Fruit fly (Drosophila melanogaster): Measurements from ENCODE around the gene Syp.

Syp gene

DNA sequence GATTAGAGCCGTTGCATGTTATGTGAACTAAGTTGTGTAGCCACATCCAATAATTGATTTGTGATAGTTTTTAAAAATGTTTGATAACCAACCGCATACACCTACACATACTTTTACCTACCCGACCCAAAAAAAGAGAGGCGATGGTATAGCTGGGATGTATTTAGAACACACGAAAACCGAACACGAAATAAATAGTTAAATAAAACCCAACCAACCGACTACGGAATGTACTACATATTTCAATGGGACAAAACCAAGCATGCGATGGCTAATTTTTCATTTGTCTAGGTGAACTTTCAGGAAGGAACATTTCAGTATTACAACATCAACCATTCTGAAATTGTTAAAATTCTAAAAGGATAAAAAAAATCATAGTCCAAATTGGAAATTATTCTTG, at the start of gene Syp:
TSS of gene Syp (plus strand) at position 301 of the 400 bp plus-strand sequence.
- TF ChIP-seq insv (optimal IDR thresholded peaks at IDR 0.05) (no peak), Myc (optimal IDR thresholded peaks at IDR 0.05) (no peak), ttk (optimal IDR thresholded peaks at IDR 0.05) (no peak), h (optimal IDR thresholded peaks at IDR 0.05) (no peak), psq (optimal IDR thresholded peaks at IDR 0.05) (no peak), Sin3A (optimal IDR thresholded peaks at IDR 0.05) (no peak)

DNA sequence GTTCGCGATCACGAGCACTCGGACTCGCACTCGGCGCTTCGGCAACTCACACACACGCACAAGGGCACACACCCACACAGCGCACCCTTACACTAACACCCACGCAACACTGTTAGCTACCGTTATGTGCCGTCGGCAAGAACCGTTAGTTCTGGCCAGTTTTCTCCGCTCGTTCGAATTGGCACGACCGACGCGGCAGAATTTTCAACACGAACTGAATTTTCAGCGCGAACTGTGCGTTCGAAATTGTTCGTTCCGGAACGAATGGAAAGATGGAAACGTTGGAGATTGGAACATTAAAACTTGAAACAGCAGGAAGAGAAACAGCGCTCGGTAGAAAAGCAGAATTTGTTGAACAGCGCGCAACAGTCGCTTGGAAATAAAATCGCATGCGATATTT, 42.2 kb upstream of the Syp start, which contains the start of gene Oamb:
TSS of gene Oamb (minus strand) at position 218 of the 400 bp plus-strand sequence.
- TF ChIP-seq insv (optimal IDR thresholded peaks at IDR 0.05) (no peak), ttk (optimal IDR thresholded peaks at IDR 0.05) (no peak), psq (optimal IDR thresholded peaks at IDR 0.05) (no peak), Sin3A (optimal IDR thresholded peaks at IDR 0.05) (no peak), h (optimal IDR thresholded peaks at IDR 0.05) (no peak)

DNA sequence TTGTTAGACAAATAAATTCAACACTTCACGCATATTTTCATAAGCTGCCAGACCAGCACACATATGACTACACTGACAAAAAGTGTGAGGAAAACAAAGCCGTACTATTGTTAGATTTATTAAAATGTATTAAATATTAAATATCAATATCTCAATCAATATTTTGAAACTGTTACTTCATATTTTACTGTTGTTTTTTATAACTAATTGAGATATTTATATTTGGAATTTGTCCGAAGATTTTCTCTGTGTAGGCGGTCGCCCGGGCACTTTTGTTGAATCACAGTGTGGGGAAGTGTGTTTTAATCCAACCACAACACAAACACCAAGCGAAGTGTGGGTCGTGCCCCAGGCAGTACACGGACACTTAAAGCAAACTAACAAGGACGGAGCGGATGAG, 37.2 kb upstream of the Syp start:
- TF ChIP-seq Myc (optimal IDR thresholded peaks at IDR 0.05): no peak
- no peak for TF ChIP-seq h (optimal IDR thresholded peaks at IDR 0.05)
- TF ChIP-seq psq (optimal IDR thresholded peaks at IDR 0.05): no peak

DNA sequence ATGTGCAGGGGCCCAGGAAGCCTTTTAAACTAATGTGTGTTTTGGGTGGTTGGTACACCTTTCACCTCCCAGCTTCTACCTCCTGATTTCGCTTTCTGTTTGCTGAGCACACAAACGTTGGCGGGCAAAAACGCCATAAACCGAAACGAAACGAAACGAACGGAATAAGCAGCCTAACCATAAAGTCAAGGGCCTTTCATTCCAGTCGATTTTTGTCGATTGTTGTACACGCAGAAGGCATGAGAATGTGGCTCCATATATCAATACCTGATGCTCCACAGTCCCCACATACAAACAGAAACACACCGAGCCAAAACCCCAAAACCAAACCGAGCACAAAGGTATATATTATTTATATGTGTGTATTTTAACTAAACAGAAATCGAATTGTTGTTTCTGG, 33.0 kb upstream of the Syp start:
- TF ChIP-seq Myc (optimal IDR thresholded peaks at IDR 0.05) (no peak), Sin3A (optimal IDR thresholded peaks at IDR 0.05) (no peak), psq (optimal IDR thresholded peaks at IDR 0.05) (no peak), ttk (optimal IDR thresholded peaks at IDR 0.05) (no peak), h (optimal IDR thresholded peaks at IDR 0.05) (no peak), insv (optimal IDR thresholded peaks at IDR 0.05) (no peak)

DNA sequence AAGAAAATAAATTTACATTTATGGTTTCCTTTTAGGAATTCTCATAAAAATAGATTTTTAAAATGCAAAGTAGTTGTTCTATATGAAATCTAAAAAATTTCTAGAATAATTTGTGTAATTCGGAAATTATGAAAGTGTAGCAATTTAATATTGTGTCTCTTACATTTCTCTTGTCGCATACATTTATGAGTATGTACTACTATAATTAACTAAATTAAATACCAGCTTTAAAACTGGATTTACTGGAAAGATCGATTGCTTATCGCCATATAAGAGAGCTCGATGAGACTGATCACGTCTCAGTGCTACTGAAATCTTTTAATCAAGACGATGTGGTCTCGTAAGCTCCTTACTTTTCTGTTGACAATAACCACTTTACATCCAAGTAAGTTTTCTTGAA, 25.2 kb upstream of the Syp start, which contains the start of gene CG31205:
TSS of gene CG31205 (plus strand) at position 301 of the 400 bp plus-strand sequence.
- no peak for TF ChIP-seq insv (optimal IDR thresholded peaks at IDR 0.05)
- TF ChIP-seq ttk (optimal IDR thresholded peaks at IDR 0.05): no peak
- no peak for TF ChIP-seq psq (optimal IDR thresholded peaks at IDR 0.05)
- no peak for TF ChIP-seq Sin3A (optimal IDR thresholded peaks at IDR 0.05)
- TF ChIP-seq Myc (optimal IDR thresholded peaks at IDR 0.05): no peak
- TF ChIP-seq h (optimal IDR thresholded peaks at IDR 0.05): no peak

DNA sequence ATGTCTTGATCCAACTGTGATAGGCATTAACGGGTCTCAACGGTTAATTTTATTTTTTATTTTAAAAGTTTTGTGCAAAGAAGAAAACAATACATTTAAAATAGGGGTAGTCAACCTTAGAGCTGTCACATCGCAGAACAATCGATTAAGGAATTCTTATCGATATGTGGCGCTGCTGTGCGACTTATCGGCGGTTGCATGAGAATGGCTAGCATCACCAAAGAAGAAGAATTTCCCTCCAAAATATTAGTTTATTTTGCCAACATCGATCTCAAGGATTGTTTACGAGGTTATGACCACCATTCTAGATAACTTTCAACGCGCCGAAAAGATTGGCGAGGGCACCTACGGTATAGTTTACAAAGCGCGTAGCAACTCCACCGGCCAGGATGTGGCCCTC, 21.1 kb upstream of the Syp start, which contains the start of gene Cdk2:
TSS of gene Cdk2 (plus strand) at position 219 of the 400 bp plus-strand sequence.
- TF ChIP-seq ttk (optimal IDR thresholded peaks at IDR 0.05) (no peak), insv (optimal IDR thresholded peaks at IDR 0.05) (no peak), h (optimal IDR thresholded peaks at IDR 0.05) (no peak), psq (optimal IDR thresholded peaks at IDR 0.05) (no peak), Sin3A (optimal IDR thresholded peaks at IDR 0.05) (no peak), Myc (optimal IDR thresholded peaks at IDR 0.05) (no peak)

DNA sequence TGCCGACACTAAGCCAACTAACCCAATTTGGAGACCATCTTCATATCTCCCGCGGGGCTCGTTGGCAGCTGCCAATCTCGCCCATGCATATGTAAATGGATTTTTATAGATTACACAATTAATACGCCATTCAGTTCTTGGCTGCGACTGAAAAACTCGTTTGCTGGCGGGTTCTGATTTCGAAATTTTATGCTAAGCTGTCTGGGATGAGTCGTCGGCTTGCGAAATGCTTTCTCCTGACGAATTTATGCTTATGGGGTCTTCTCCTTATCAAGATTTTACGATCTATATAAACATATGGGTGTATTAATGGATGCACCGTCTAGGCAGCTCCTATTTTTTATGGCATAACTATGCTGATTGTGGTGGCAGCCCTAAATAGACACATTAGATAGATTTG, 17.5 kb upstream of the Syp start, which contains the start of gene CG17267:
TSS of gene CG17267 (minus strand) at position 101 of the 400 bp plus-strand sequence.
- TF ChIP-seq Sin3A (optimal IDR thresholded peaks at IDR 0.05): no peak
- TF ChIP-seq psq (optimal IDR thresholded peaks at IDR 0.05): no peak
- TF ChIP-seq Myc (optimal IDR thresholded peaks at IDR 0.05): no peak
- no peak for TF ChIP-seq h (optimal IDR thresholded peaks at IDR 0.05)
- TF ChIP-seq ttk (optimal IDR thresholded peaks at IDR 0.05): no peak
- no peak for TF ChIP-seq insv (optimal IDR thresholded peaks at IDR 0.05)

DNA sequence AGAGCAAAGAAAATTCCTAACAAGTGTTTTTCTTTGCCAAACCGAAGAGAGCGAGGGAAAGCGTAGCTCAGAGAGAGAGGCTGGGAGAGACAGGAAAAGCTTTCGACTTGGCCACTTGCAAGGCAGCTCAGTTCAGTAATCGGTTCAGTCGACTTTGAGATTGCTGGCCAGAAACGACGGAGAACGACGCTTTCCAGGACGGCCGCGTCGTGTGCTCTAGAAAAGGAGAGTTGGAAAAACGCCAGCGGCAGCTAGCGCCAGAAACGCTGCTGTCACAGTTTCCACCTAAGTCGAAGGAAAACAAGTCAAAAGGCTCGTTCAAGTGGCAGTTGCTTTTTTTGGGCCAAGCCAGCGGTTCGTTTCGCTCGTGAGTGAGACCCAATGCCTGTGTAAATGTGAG, 16.6 kb upstream of the Syp start, which contains the start of gene CG42322:
TSS of gene CG42322 (plus strand) at position 138 of the 400 bp plus-strand sequence.
- no peak for TF ChIP-seq ttk (optimal IDR thresholded peaks at IDR 0.05)
- TF ChIP-seq psq (optimal IDR thresholded peaks at IDR 0.05): no peak
- TF ChIP-seq insv (optimal IDR thresholded peaks at IDR 0.05): no peak
- no peak for TF ChIP-seq Sin3A (optimal IDR thresholded peaks at IDR 0.05)
- TF ChIP-seq Myc (optimal IDR thresholded peaks at IDR 0.05): no peak
- no peak for TF ChIP-seq h (optimal IDR thresholded peaks at IDR 0.05)

DNA sequence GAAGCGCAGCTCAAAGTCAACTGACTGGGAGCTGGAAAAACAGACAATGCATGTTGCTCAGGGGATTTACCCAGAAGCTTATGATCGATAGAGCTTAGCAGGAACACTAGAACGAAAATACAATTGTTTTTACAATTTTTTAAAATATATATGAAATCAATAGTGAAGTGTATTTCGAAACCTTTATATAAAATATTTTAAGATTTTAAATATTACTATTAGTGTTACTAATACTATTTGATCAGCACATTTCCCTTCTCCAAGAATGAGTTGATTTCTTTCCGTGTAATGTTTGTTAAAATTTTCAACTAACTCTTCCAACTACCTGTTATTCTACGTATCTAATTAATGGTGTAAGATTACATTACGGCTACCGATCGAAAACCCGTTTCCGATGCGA, 12.8 kb upstream of the Syp start, which contains the start of gene CG31199:
TSS of gene CG31199 (minus strand) at position 101 of the 400 bp plus-strand sequence.
- TF ChIP-seq Myc (optimal IDR thresholded peaks at IDR 0.05) (no peak), h (optimal IDR thresholded peaks at IDR 0.05) (no peak), insv (optimal IDR thresholded peaks at IDR 0.05) (no peak), psq (optimal IDR thresholded peaks at IDR 0.05) (no peak), Sin3A (optimal IDR thresholded peaks at IDR 0.05) (no peak), ttk (optimal IDR thresholded peaks at IDR 0.05) (no peak)

DNA sequence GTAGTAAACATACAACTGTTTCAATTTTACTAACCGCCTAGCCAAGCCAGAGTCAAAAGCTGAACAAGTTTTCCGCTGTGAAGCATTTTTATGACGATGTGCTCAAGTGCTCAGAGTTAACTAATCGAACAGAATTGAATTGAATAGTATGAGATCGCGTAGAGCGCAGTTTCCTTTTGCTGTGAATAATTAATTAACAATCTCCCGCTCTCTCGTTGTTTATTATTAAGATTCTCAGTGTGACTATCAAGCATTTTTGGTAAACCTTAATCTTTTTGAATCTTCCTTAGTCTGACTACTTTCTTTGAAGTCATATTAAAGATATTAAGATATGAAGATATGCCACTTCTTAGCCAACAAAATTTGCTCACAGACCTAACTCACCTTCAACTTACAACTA, 11.3 kb upstream of the Syp start, which contains the start of gene CG31200:
TSS of gene CG31200 (minus strand) at position 101 of the 400 bp plus-strand sequence.
- TF ChIP-seq psq (optimal IDR thresholded peaks at IDR 0.05) (no peak), h (optimal IDR thresholded peaks at IDR 0.05) (no peak), ttk (optimal IDR thresholded peaks at IDR 0.05) (no peak), insv (optimal IDR thresholded peaks at IDR 0.05) (no peak), Sin3A (optimal IDR thresholded peaks at IDR 0.05) (no peak), Myc (optimal IDR thresholded peaks at IDR 0.05) (no peak)

DNA sequence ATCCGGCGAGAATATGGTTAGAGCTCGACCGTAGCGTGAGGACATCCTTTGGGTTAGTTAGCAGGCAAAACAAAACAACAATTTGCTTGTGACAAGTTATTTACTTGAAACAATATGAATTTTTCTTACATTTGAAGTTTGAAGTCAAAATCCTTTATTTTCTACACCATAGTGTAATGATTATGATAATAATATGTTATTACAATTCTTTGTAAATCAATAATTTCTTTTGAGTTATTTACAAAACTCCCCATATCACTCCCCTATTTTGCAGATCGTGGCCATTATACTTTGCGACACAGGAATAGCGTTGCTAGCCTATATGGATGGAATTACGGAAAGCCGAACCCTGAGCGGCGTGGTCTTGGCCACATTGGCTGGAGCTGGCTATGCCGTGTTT, 7.6 kb upstream of the Syp start, which contains the start of gene Prosalpha4T1:
TSS of gene Prosalpha4T1 (minus strand) at position 101 of the 400 bp plus-strand sequence.
- TF ChIP-seq insv (optimal IDR thresholded peaks at IDR 0.05) (no peak), Sin3A (optimal IDR thresholded peaks at IDR 0.05) (no peak), Myc (optimal IDR thresholded peaks at IDR 0.05) (no peak)

DNA sequence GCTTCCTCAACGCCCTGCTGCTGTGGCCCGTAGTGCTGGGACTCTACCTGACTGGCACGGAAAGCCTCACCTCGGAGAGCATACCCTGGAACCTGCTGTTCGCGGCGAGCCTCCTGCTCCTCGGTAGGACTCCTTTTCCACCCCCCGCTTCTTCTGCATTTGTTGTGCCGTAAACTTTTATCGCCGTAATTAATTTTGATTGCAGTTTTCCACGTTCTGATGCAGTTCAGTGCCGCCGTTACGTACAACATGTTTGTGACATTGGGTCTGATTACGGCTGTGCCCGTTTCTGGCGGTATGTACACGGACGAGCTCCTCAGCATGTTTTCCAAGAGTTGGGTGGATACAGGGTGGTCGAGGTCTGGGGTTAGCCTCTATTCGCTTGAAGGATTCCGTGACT, 7.0 kb upstream of the Syp start:
- no peak for TF ChIP-seq ttk (optimal IDR thresholded peaks at IDR 0.05)
- TF ChIP-seq Sin3A (optimal IDR thresholded peaks at IDR 0.05): no peak
- TF ChIP-seq h (optimal IDR thresholded peaks at IDR 0.05): no peak
- no peak for TF ChIP-seq Myc (optimal IDR thresholded peaks at IDR 0.05)

DNA sequence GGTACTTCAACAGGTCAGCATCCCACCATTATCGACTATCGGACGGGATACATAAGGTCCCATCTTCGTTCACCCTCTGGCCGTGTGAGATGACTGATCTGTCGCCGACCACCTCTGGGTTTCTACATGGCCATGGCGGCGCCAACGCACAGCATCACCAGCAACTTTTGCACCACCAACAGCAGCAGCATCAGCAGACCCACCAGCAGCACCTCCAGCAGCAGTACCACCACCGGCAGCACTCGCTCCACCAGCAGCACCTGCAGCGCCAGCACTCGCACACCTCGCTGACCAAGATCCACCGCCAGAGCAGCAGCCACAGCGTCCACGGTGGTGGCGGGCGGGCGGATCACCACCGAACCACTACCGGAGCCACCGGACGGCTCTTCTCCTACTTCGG, 1.5 kb upstream of the Syp start:
- no peak for TF ChIP-seq psq (optimal IDR thresholded peaks at IDR 0.05)
- TF ChIP-seq Myc (optimal IDR thresholded peaks at IDR 0.05): no peak
- TF ChIP-seq ttk (optimal IDR thresholded peaks at IDR 0.05): no peak
- TF ChIP-seq h (optimal IDR thresholded peaks at IDR 0.05): no peak
- TF ChIP-seq insv (optimal IDR thresholded peaks at IDR 0.05): no peak
- no peak for TF ChIP-seq Sin3A (optimal IDR thresholded peaks at IDR 0.05)
